Worm (Caenorhabditis elegans) whole organism, dauer: Measurements from ENCODE around the gene F27C8.3.

Source experiments
- unc-62 ChIP-seq: sonication (generic microtip); optimal IDR thresholded peaks from 2 replicates; lab custom pipeline; 2017; ENCODE audit warnings: missing biosample characterization, missing genetic modification reagents, missing genetic modification characterization

The F27C8.3 gene

DNA sequence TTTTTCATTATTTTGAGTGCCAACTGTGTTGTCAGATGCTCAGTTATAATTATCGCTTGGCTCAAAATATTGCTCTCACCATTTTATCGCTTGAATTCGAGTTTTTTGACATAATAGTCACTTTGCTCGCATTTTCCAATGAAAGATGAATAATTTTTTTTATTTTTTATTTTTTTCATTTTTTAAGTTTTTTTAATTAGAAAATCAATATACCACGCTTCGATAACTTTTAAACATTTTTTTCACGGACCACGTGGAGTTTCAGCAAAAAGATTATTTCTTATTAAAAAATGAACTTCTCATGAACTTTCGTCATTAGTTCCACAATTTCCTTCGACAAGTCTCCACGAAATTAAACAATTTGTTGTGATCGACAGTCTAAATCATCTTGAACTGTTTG is 19.0 kb upstream of the F27C8.3 start, which contains the start of gene elt-1:
Gene elt-1, plus strand, starts transcription at position 301 of the 400 bp plus-strand sequence.
- no peak for TF ChIP-seq unc-62 (GFP tag; lab: Kevin White, UChicago)

DNA sequence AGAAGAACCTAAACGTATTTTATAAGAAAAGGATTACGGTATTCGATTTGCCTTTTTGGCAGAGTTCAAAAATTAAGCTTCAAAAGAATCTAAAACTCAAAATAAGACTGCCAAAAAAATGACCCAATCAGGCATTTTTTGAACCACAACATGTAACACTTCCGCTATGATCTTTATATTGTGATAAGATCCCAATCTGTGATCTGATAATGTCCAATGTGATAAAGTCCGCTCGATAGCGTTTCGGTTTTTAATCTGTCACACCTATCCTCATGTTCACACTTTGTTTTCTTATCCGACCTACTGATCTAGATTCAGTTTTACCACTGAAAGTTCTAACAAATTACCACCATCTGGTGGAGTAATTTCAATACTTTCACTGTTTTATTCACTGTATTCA is 18.4 kb upstream of the F27C8.3 start:
- no peak for TF ChIP-seq unc-62 (GFP tag; lab: Kevin White, UChicago)

ce11 chrIV:9613072-9613590 is 17.5 kb upstream of the F27C8.3 start:
- no peak for TF ChIP-seq unc-62 (GFP tag; lab: Kevin White, UChicago)

DNA sequence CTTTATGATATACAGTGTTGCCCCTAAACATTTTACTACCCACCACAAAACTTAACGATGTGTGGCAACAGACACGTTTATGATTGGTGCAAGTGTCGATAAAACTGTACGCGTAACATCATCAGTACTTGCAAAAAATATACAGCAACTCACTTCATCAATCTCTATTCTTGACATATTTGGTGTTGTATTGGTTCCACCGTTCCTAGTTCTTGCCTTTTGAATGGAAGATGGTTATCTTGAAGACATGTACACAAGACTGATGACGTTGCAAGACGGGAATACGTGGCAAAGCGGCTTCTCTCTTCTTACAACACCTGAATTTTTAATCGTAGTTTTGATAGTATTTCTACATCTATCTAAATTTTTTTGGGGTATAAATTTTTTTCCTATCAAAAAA is 15.2 kb upstream of the F27C8.3 start:
- no peak for TF ChIP-seq unc-62 (GFP tag; lab: Kevin White, UChicago)

- TF ChIP-seq unc-62 (GFP tag; lab: Kevin White, UChicago), result no peak
Measured at ce11 chrIV:9609095-9609494, 13.4 kb upstream of the F27C8.3 start.

ce11 chrIV:9607945-9608344 is 12.3 kb upstream of the F27C8.3 start:
- no peak for TF ChIP-seq unc-62 (GFP tag; lab: Kevin White, UChicago)

DNA sequence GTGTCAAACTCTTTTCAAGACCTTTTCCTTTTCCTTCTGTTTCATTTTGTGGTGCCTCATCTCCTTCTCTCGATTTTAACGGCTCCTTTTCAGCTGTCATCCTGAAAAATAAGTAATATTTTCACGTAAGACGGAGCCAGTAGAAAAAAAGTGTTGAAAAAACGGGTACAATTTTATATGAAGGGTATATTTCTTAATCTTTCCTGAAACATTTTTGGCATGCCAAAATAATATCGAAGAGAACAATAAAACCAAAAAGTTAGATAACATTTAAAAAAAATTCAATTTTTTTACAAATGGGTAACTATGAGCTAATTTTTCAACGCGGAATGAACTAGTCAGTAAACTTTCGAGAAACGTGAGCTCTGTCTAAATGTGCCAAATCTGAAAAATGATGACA is 5.9 kb upstream of the F27C8.3 start, which contains the start of gene aat-1:
Gene aat-1, minus strand, starts transcription at position 101 of the 400 bp plus-strand sequence.
- no peak for TF ChIP-seq unc-62 (GFP tag; lab: Kevin White, UChicago)

- no peak for TF ChIP-seq unc-62 (GFP tag; lab: Kevin White, UChicago)
Measured at ce11 chrIV:9593456-9593855, 2.2 kb downstream of the F27C8.3 start, which contains the start of gene spp-18. Gene spp-18 (plus strand): TSS chrIV:9593712.

DNA sequence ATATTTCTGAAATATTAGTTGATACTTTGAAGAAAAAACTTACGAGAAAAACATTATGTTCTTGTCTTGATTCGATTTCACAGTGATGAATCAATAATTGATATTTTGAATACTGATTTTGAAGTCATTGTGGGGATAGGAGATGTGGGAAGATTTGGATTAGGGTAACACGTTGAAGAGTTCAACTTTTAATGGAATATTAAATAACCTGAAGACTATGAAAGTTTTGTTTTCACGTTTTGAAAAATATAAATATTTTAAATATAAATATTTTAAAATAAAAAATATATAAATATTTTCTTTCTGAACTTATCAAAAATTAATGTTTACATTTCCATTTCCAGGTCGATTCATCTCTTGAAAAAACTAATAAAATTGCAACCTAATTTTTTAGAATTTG is 3.3 kb downstream of the F27C8.3 start, which contains the start of gene pei-1:
Gene pei-1, minus strand, starts transcription at position 101 of the 400 bp plus-strand sequence.
- no peak for TF ChIP-seq unc-62 (GFP tag; lab: Kevin White, UChicago)

DNA sequence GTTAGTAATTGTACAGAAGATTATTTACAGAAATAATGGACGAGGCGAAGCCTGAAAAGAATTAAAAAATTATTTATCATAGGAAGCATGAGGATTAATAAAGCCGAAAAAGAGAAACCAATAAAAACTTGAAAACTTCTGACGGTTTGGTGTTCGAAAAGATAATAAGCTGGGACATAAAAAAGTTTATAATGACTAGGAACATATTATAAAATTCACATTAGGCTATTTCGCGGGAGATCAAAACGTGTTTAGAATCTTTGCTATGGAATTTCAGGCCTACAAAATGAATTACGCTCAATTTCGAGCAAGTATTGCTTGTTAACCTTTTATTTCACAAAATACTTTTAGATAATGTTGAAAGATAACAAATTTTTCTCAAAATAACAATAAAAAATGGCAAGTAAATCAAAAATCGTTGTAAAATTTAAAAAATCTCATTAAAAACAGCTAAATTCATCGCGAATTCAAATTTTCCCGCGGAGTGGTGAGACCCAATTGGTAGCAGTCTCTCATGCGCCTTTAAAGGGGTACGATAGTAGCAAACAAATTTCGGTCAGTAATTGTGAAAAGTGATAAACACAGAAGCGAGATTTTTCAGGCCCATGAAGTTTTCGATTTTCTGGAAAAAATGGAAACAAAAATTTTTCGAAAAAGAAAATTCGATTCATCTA is 6.8 kb downstream of the F27C8.3 start, which contains the start of gene trcs-1:
Gene trcs-1, minus strand, starts transcription at position 51 of the 674 bp plus-strand sequence.
- TF ChIP-seq unc-62 (GFP tag; lab: Kevin White, UChicago), result no peak

ce11 chrIV:9584352-9584751 is 11.3 kb downstream of the F27C8.3 start:
- TF ChIP-seq unc-62 (GFP tag; lab: Kevin White, UChicago), result no peak

DNA sequence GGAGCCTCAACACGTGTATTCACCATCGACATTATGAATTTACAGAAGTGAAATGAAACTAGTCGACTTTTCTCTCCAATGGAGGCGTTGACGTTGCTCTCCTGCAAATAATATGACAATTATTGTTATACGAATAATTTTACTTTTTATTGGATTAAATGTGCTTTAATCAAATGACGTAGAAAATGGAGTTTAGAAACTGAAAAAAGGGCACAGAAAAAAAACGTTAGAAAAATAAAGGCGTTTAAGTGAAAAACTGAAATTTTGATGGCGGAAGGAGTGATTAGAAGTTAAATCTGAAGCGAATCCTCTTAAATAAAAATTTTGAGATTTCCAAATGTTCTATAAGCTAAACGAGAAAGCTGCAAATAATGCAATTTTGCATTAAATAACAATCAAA is 15.7 kb downstream of the F27C8.3 start, which contains the start of gene npr-2:
Gene npr-2, minus strand, starts transcription at position 101 of the 400 bp plus-strand sequence.
- TF ChIP-seq unc-62 (GFP tag; lab: Kevin White, UChicago), result no peak

ce11 chrIV:9566505-9566904 is 29.2 kb downstream of the F27C8.3 start, which contains the start of gene lron-14:
Gene lron-14 (minus strand): TSS chrIV:9566605.
- no peak for TF ChIP-seq unc-62 (GFP tag; lab: Kevin White, UChicago)

ce11 chrIV:9563529-9564376 is 31.9 kb downstream of the F27C8.3 start:
- TF ChIP-seq unc-62 (GFP tag; lab: Kevin White, UChicago), result no peak

ce11 chrIV:9563079-9563478 is 32.6 kb downstream of the F27C8.3 start, which contains the start of gene col-122:
Gene col-122 (plus strand): TSS chrIV:9563379.
- TF ChIP-seq unc-62 (GFP tag; lab: Kevin White, UChicago), result no peak

- no peak for TF ChIP-seq unc-62 (GFP tag; lab: Kevin White, UChicago)
Measured at ce11 chrIV:9545986-9546385, 49.7 kb downstream of the F27C8.3 start, which contains the start of gene T05A1.5. Gene T05A1.5 (plus strand): TSS chrIV:9546286.
